Worm (Caenorhabditis elegans): ENCODE data around the gene F15H10.12.

- no peak for TF ChIP-seq ama-1 (optimal IDR thresholded peaks at IDR 0.05)
- TF ChIP-seq pha-4 (tag; optimal IDR thresholded peaks at IDR 0.05) = no peak
- TF ChIP-seq fkh-10 (GFP tag; optimal IDR thresholded peaks at IDR 0.05) = no peak
- no peak for TF ChIP-seq madf-2 (tag; optimal IDR thresholded peaks at IDR 0.05)
- TF ChIP-seq rnt-1 (tag; optimal IDR thresholded peaks at IDR 0.05) = no peak
- TF ChIP-seq nhr-11 (tag; optimal IDR thresholded peaks at IDR 0.05) = no peak
- no peak for TF ChIP-seq pag-3 (tag; optimal IDR thresholded peaks at IDR 0.05; ENCODE audit: borderline replicate concordance)
- no peak for TF ChIP-seq hlh-15 (tag; optimal IDR thresholded peaks at IDR 0.05)
- no peak for TF ChIP-seq ztf-16 (tag; optimal IDR thresholded peaks at IDR 0.05)
- TF ChIP-seq lim-6 (tag; optimal IDR thresholded peaks at IDR 0.05) = no peak
- TF ChIP-seq syd-9 (tag; optimal IDR thresholded peaks at IDR 0.05) = no peak
- TF ChIP-seq elt-4 (tag; optimal IDR thresholded peaks at IDR 0.05) = no peak
Observed at ce11 chrV:10399290-10399689, 10.6 kb downstream of the F15H10.12 start.
